Worm (Caenorhabditis elegans) whole organism, L2 larva: ENCODE data around the gene F48G7.12.

Experiments used
- alr-1 ChIP-seq: fragments of 150-350 bp; optimal IDR thresholded peaks from 2 replicates; lab custom pipeline; 2014; ENCODE audit warnings: missing biosample characterization, missing genetic modification characterization
- aly-2 ChIP-seq: fragments of 150-350 bp; optimal IDR thresholded peaks from 2 replicates; lab custom pipeline; 2014; ENCODE audit warnings: missing biosample characterization, missing genetic modification characterization
- ama-1 ChIP-seq: fragments of 150-350 bp; optimal IDR thresholded peaks from 2 replicates; lab custom pipeline; 2018; ENCODE audit warnings: inconsistent platforms
- fos-1 ChIP-seq: fragments of 150-350 bp; optimal IDR thresholded peaks from 2 replicates; lab custom pipeline; 2014; ENCODE audit warnings: missing biosample characterization, missing genetic modification characterization
- nhr-12 ChIP-seq: fragments of 150-350 bp; optimal IDR thresholded peaks from 2 replicates; lab custom pipeline; 2014; ENCODE audit warnings: missing biosample characterization, missing genetic modification characterization
- nhr-237 ChIP-seq: fragments of 150-350 bp; optimal IDR thresholded peaks from 2 replicates; lab custom pipeline; 2014; ENCODE audit warnings: missing biosample characterization, missing genetic modification characterization
- nhr-77 ChIP-seq: fragments of 150-350 bp; optimal IDR thresholded peaks from 2 replicates; lab custom pipeline; 2014; ENCODE audit warnings: missing biosample characterization, missing genetic modification characterization
- skn-1 ChIP-seq: sonication (generic microtip); optimal IDR thresholded peaks from 2 replicates; lab custom pipeline; 2017; ENCODE audit warnings: missing biosample characterization, missing genetic modification characterization
- unc-62 ChIP-seq: fragments of 150-350 bp; optimal IDR thresholded peaks from 2 replicates; lab custom pipeline; 2014; ENCODE audit warnings: missing biosample characterization, missing genetic modification reagents, missing genetic modification characterization
- zag-1 ChIP-seq: fragments of 150-350 bp; optimal IDR thresholded peaks from 2 replicates; lab custom pipeline; 2014; ENCODE audit warnings: missing biosample characterization, missing genetic modification characterization

- no peak for TF ChIP-seq aly-2 (tag; lab: Kevin White, UChicago)
- TF ChIP-seq alr-1 (tag; lab: Kevin White, UChicago), result no peak
- TF ChIP-seq skn-1 (tag; lab: Kevin White, UChicago), result no peak
- TF ChIP-seq zag-1 (tag; lab: Kevin White, UChicago), result no peak
- TF ChIP-seq nhr-77 (tag; lab: Kevin White, UChicago), result no peak
- no peak for TF ChIP-seq nhr-237 (tag; lab: Kevin White, UChicago)
- peak; percentile 49 for TF ChIP-seq fos-1 (tag; lab: Kevin White, UChicago)
- no peak for TF ChIP-seq unc-62
- TF ChIP-seq ama-1 (lab: Kevin White, UChicago), result no peak
- no peak for TF ChIP-seq nhr-12 (tag; lab: Kevin White, UChicago)
These were observed 30.8 kb downstream of the F48G7.12 start, which contains the start of gene F48G7.13 for ce11 chrV:615275-615674.
